Fruit fly (Drosophila melanogaster) whole organism, wandering third instar larva: Measurements from ENCODE around the gene kar.

Source experiments
- Abd-B ChIP-seq: fragments of >200 bp; optimal IDR thresholded peaks from 2 replicates; lab custom pipeline; 2017; ENCODE audit warnings: missing biosample characterization, missing genetic modification characterization
- CG32264 ChIP-seq: fragments of 200-800 bp; sonication (Bioruptor generic); optimal IDR thresholded peaks from 2 replicates; lab custom pipeline; 2016; ENCODE audit warnings: missing biosample characterization, missing genetic modification characterization
- CG9705 ChIP-seq: fragments of 200-800 bp; sonication (Bioruptor generic); optimal IDR thresholded peaks from 2 replicates; lab custom pipeline; 2018; ENCODE audit warnings: missing biosample characterization, mild to moderate bottlenecking, missing genetic modification characterization
- CrebA ChIP-seq: fragments of 200-800 bp; sonication (Bioruptor generic); optimal IDR thresholded peaks from 2 replicates; lab custom pipeline; 2016; ENCODE audit warnings: missing biosample characterization, mild to moderate bottlenecking, missing genetic modification characterization, borderline replicate concordance
- Dfd ChIP-seq: fragments of >200 bp; optimal IDR thresholded peaks from 2 replicates; lab custom pipeline; 2017; ENCODE audit warnings: missing biosample characterization, missing genetic modification characterization
- Dif ChIP-seq: fragments of 200-275, 200-300 bp; sonication (Bioruptor generic); optimal IDR thresholded peaks from 2 replicates; lab custom pipeline; 2018; ENCODE audit warnings: missing biosample characterization, missing genetic modification characterization; ENCODE audit not compliant: partially characterized antibody
- GATAd ChIP-seq: sonication (Bioruptor generic); optimal IDR thresholded peaks from 2 replicates; lab custom pipeline; 2016; ENCODE audit warnings: missing biosample characterization, missing genetic modification characterization
- HLH106 ChIP-seq: fragments of 200-800 bp; optimal IDR thresholded peaks from 3 replicates; lab custom pipeline; 2019; ENCODE audit warnings: missing biosample characterization, mild to moderate bottlenecking, missing genetic modification characterization, moderate library complexity
- Hnf4 ChIP-seq: fragments of 200-800 bp; sonication (Bioruptor generic); optimal IDR thresholded peaks from 2 replicates; lab custom pipeline; 2016; ENCODE audit warnings: missing biosample characterization, mild to moderate bottlenecking, missing genetic modification characterization
- Hr78 ChIP-seq: fragments of >200 bp; optimal IDR thresholded peaks from 2 replicates; lab custom pipeline; 2017; ENCODE audit warnings: missing biosample characterization, missing genetic modification characterization
- Hr83 ChIP-seq: fragments of 200-300 bp; sonication (Bioruptor generic); optimal IDR thresholded peaks from 2 replicates; lab custom pipeline; 2016; ENCODE audit warnings: missing biosample characterization, mild to moderate bottlenecking, missing genetic modification characterization, moderate library complexity; ENCODE audit not compliant: poor library complexity, severe bottlenecking
- Jra ChIP-seq: sonication (Bioruptor generic); optimal IDR thresholded peaks from 2 replicates; lab custom pipeline; 2016; ENCODE audit warnings: missing biosample characterization, missing genetic modification characterization
- Mio ChIP-seq: sonication (Bioruptor generic); optimal IDR thresholded peaks from 2 replicates; lab custom pipeline; 2016; ENCODE audit warnings: missing biosample characterization, missing genetic modification characterization
- Myc ChIP-seq: fragments of >200 bp; optimal IDR thresholded peaks from 2 replicates; lab custom pipeline; 2017
- N ChIP-seq: fragments of >200 bp; optimal IDR thresholded peaks from 2 replicates; lab custom pipeline; 2018; ENCODE audit warnings: missing biosample characterization, missing external identifiers, missing genetic modification characterization
- OdsH ChIP-seq: fragments of 200-800 bp; sonication (Bioruptor generic); optimal IDR thresholded peaks from 2 replicates; lab custom pipeline; 2016; ENCODE audit warnings: missing biosample characterization, mild to moderate bottlenecking, missing genetic modification characterization
- Rel ChIP-seq, 2 experiments: fragments of 200-800 bp; sonication (Bioruptor generic) in 1 of 2; optimal IDR thresholded peaks; 2 replicates in 1 of 2; 3 replicates in 1 of 2; lab custom pipeline; 2016 to 2019; ENCODE audit warnings: mild to moderate bottlenecking in 2 of 2, missing biosample characterization in 2 of 2, missing genetic modification characterization in 2 of 2, moderate library complexity in 1 of 2
- Sp1 ChIP-seq: fragments of 200-800 bp; sonication (Bioruptor generic); optimal IDR thresholded peaks from 3 replicates; lab custom pipeline; 2019; ENCODE audit warnings: missing biosample characterization, mild to moderate bottlenecking, missing genetic modification characterization, moderate library complexity
- Vsx2 ChIP-seq: fragments of 200-300, 225-300 bp; sonication (Bioruptor generic); optimal IDR thresholded peaks from 2 replicates; lab custom pipeline; 2018; ENCODE audit warnings: missing biosample characterization, missing genetic modification characterization; ENCODE audit not compliant: partially characterized antibody
- br ChIP-seq: fragments of 200-800 bp; sonication (Bioruptor generic); optimal IDR thresholded peaks from 2 replicates; lab custom pipeline; 2016; ENCODE audit warnings: missing biosample characterization, missing genetic modification characterization
- brk ChIP-seq: fragments of 200-800 bp; sonication (Bioruptor generic); optimal IDR thresholded peaks from 2 replicates; lab custom pipeline; 2016; ENCODE audit warnings: missing biosample characterization, mild to moderate bottlenecking, missing genetic modification characterization
- dl ChIP-seq, 2 experiments: fragments of 175-275, 200-275 bp in 1 of 2; fragments of 200-275 bp in 1 of 2; sonication (Bioruptor generic); optimal IDR thresholded peaks; lab custom pipeline; 2018; ENCODE audit warnings: mild to moderate bottlenecking in 2 of 2, missing biosample characterization in 2 of 2, missing genetic modification characterization in 2 of 2, moderate library complexity in 2 of 2; ENCODE audit not compliant: partially characterized antibody in 2 of 2, insufficient read depth in 1 of 2
- dmrt93B ChIP-seq: fragments of 200-800 bp; sonication (Bioruptor generic); optimal IDR thresholded peaks from 2 replicates; lab custom pipeline; 2018; ENCODE audit warnings: missing biosample characterization, mild to moderate bottlenecking, missing genetic modification characterization
- dsf ChIP-seq: sonication (Bioruptor generic); optimal IDR thresholded peaks from 2 replicates; lab custom pipeline; 2016; ENCODE audit warnings: missing biosample characterization, missing genetic modification characterization, borderline replicate concordance
- ey ChIP-seq: fragments of 200-800 bp; sonication (Bioruptor generic); optimal IDR thresholded peaks from 2 replicates; lab custom pipeline; 2016; ENCODE audit warnings: missing biosample characterization, missing genetic modification characterization
- foxo ChIP-seq, 2 experiments: fragments of 200-800 bp; sonication (Bioruptor generic); optimal IDR thresholded peaks; 2 replicates in 1 of 2; 3 replicates in 1 of 2; lab custom pipeline; 2016 to 2017; ENCODE audit warnings: missing biosample characterization in 2 of 2, missing genetic modification characterization in 2 of 2
- fru ChIP-seq: fragments of 200-800 bp; sonication (Bioruptor generic); optimal IDR thresholded peaks from 3 replicates; lab custom pipeline; 2016; ENCODE audit warnings: missing biosample characterization, mild to moderate bottlenecking, missing genetic modification characterization
- h ChIP-seq: fragments of 200-800 bp; sonication (Bioruptor generic); optimal IDR thresholded peaks from 3 replicates; lab custom pipeline; 2016; ENCODE audit warnings: missing biosample characterization, mild to moderate bottlenecking, missing genetic modification characterization
- jim ChIP-seq: fragments of 175-275, 200-325 bp; sonication (Bioruptor generic); optimal IDR thresholded peaks from 2 replicates; lab custom pipeline; 2016; ENCODE audit warnings: missing biosample characterization, mild to moderate bottlenecking, missing genetic modification characterization
- lola ChIP-seq: fragments of >200 bp; optimal IDR thresholded peaks from 2 replicates; lab custom pipeline; 2017; ENCODE audit warnings: missing biosample characterization, missing genetic modification characterization
- pan ChIP-seq: fragments of >200 bp; optimal IDR thresholded peaks from 2 replicates; lab custom pipeline; 2017
- psq ChIP-seq: fragments of 200-800 bp; sonication (Bioruptor generic); optimal IDR thresholded peaks from 3 replicates; lab custom pipeline; 2017; ENCODE audit warnings: missing biosample characterization, mild to moderate bottlenecking, missing genetic modification characterization, moderate library complexity
- rgr ChIP-seq: fragments of 200-800 bp; sonication (Bioruptor generic); optimal IDR thresholded peaks from 3 replicates; lab custom pipeline; 2016; ENCODE audit warnings: missing biosample characterization, mild to moderate bottlenecking, missing genetic modification characterization
- sage ChIP-seq: fragments of 200-800 bp; sonication (Bioruptor generic); optimal IDR thresholded peaks from 2 replicates; lab custom pipeline; 2016; ENCODE audit warnings: missing biosample characterization, mild to moderate bottlenecking, missing genetic modification characterization
- sv ChIP-seq: fragments of 200-800 bp; sonication (Bioruptor generic); optimal IDR thresholded peaks from 3 replicates; lab custom pipeline; 2016; ENCODE audit warnings: missing biosample characterization, missing genetic modification characterization
- tai ChIP-seq: sonication (Bioruptor generic); optimal IDR thresholded peaks from 2 replicates; lab custom pipeline; 2016; ENCODE audit warnings: missing biosample characterization, missing genetic modification characterization
- usp ChIP-seq: fragments of >200 bp; optimal IDR thresholded peaks from 2 replicates; lab custom pipeline; 2017; ENCODE audit warnings: missing biosample characterization, missing genetic modification characterization
- woc ChIP-seq: sonication (Bioruptor generic); optimal IDR thresholded peaks from 2 replicates; lab custom pipeline; 2016; ENCODE audit warnings: missing biosample characterization, mild to moderate bottlenecking, missing genetic modification characterization

The kar gene

DNA sequence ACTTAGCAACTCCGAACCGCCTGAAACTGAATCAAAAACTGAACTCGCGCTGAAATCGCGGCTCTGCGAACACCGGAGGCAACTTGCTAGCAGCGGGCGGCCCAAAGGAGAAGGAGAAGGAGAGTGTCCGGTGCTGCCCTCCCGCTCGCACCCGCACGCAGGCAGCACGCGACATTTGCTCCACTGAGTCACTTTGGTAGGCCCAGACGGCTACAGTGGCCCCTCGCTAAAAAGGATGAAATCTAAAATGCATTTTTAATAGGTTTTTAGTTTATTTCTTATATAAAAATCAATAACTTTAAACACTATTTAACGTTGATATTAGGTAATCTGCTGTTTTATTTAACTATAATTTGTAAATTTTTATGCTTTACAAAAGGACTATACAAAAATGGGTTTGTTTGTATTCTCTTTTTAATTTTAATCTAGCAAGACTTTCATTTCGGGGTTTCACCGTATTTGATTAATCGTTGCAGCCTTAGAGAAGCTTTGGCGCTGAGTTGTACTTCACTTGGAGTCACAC is 33.3 kb upstream of the kar start, which contains the start of gene Men (continued):
- TF ChIP-seq Rel (GFP tag; optimal IDR thresholded peaks at IDR 0.05; lab: Kevin White, UChicago) (no peak), Rel (tag; optimal IDR thresholded peaks at IDR 0.05; lab: Kevin White, UChicago) (peak; percentile 32)

DNA sequence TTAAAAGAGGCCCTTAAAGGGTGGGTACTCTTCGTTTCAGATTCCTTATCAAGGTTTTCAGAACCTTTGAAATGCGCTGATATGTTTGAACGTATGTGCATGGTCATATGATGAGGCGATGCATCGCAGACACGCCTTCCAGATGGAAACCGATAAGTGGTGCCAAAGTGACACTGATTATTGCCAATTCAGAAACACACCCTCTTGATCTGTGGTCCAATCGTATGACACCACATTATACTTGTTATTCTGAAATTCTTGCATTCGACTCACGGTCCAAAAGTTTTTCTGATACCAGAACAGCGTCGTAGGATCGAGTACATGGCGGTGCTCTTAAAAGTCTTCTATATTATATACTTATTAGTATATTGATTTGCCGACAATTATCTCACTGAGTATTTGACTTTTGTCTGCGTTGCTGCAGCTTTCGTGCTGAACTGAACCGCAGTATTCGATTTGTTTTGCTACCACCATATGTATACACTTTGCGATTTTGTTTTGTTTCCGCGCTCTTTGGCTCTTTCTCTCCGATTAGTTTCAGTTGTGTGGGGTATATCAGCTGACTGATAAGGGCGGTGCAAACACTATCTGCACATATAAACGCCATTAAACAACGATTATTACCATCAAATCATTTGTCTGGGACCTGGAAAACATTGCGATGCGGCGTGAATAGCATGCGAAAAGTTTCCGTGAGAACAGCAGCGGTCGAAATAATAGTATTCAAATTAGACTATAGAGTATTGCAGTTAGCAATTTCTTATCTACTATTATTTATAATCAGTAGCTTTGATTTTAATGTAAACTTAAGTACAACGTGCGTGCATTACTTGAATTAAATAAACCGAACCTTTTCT is 31.4 kb upstream of the kar start:
- TF ChIP-seq woc (GFP tag; lab: Kevin White, UChicago) (peak; percentile 15), Hnf4 (GFP tag; lab: Kevin White, UChicago) (peak; percentile 14), CrebA (peak; percentile 41), sage (no peak)

DNA sequence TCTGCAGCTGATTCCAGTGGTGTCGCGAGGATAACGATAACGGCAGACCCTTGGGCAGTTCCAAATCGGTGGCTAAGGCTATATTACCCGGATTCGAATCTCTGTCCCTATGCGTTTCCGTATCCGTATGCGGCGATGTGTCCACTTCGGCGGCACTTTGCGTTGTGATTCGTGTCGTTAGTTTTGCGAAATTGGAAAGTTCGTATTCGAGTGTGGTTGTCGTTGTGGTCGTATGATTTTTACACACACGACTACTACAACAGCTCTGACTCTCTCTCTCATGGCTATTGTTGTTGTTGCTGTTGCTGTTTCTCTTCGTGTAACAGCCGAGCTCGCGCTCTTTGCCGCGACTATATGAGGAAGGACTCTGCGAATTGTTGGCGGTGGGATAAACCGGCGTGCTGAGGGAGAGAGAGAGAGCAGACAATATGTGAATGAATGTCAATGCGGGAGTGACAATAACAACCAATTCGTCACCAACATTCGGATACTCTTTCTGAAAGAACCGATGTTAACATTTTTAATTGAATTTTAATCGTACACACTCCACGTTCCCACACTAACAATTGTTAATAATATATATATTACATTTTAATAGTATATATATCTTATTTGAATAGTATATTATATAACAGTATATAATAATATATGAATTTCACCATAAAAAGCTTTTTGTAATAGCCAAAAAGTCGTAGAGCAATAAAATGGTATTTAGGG is 30.6 kb upstream of the kar start:
- TF ChIP-seq tai (GFP tag; lab: Kevin White, UChicago) (no peak), CG9705 (GFP tag; lab: Kevin White, UChicago) (no peak), dl (GFP tag; optimal IDR thresholded peaks at IDR 0.05; lab: Kevin White, UChicago; ENCODE audit: insufficient read depth in 1 of 2, partially characterized antibody in 2 of 2) (peak; percentile 77 to 83), rgr (peak; percentile 39), Sp1 (GFP tag; lab: Kevin White, UChicago) (peak; percentile 52), Hr78 (no peak), dmrt93B (GFP tag; lab: Kevin White, UChicago) (peak; percentile 38), Jra (no peak), br (GFP tag; lab: Kevin White, UChicago) (no peak), Abd-B (GFP tag; lab: Kevin White, UChicago) (no peak), h (GFP tag; lab: Kevin White, UChicago) (peak; percentile 62), Dfd (no peak), OdsH (GFP tag; lab: Kevin White, UChicago) (peak; percentile 27), Vsx2 (peak; percentile 51), foxo (GFP tag; optimal IDR thresholded peaks at IDR 0.05; lab: Kevin White, UChicago) (peak in 1 of 2 experiments; percentile 68), Dif (GFP tag; lab: Kevin White, UChicago) (peak; percentile 72), psq (GFP tag; lab: Kevin White, UChicago) (peak; percentile 62), CG32264 (GFP tag; lab: Kevin White, UChicago) (no peak), Hr83 (GFP tag; lab: Kevin White, UChicago) (peak; percentile 71), ey (GFP tag; lab: Kevin White, UChicago) (no peak), HLH106 (peak; percentile 59), fru (GFP tag; lab: Kevin White, UChicago) (peak; percentile 36), Rel (GFP tag; optimal IDR thresholded peaks at IDR 0.05; lab: Kevin White, UChicago) (no peak), Rel (tag; optimal IDR thresholded peaks at IDR 0.05; lab: Kevin White, UChicago) (peak; percentile 57), CrebA (peak; percentile 63), woc (GFP tag; lab: Kevin White, UChicago) (peak; percentile 46), brk (GFP tag; lab: Kevin White, UChicago) (no peak), Mio (GFP tag; lab: Kevin White, UChicago) (no peak), Myc (lab: Kevin White, UChicago) (no peak), usp (GFP tag; lab: Kevin White, UChicago) (no peak), jim (no peak), lola (GFP tag; lab: Kevin White, UChicago) (no peak), N (GFP tag; lab: Kevin White, UChicago) (no peak), GATAd (GFP tag; lab: Kevin White, UChicago) (no peak), sage (peak; percentile 18), sv (GFP tag; lab: Kevin White, UChicago) (no peak), pan (no peak), dsf (GFP tag; lab: Kevin White, UChicago) (no peak), Hnf4 (GFP tag; lab: Kevin White, UChicago) (no peak)
